Fruit fly (Drosophila melanogaster): Measurements from ENCODE around the gene CG9377.

The CG9377 gene

DNA sequence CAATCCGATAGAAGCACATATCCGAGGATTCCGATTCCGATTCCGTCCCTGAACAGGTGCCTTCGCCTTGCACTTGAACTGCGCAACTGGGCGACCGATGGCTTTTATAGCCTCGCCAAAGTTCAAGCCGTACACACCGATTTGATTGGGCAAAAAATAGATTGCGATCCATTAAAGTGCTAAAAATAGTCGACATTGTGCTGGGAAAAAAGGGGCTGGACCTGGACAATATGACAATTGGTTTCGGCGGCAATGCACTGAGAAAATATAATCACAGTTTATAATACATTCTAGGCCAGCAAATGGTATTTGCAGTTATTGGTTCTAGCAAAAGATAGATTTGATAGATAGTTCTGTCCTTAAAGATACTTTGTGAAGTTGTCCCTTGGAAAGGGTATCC, at the start of gene CG9377:
Gene CG9377 (minus strand): TSS at position 101 of the 400 bp plus-strand sequence.
- TF ChIP-seq EcR (GFP tag; optimal IDR thresholded peaks at IDR 0.05) (no peak), Dll (optimal IDR thresholded peaks at IDR 0.05) (no peak), usp (GFP tag; optimal IDR thresholded peaks at IDR 0.05) (no peak), CG8478 (optimal IDR thresholded peaks at IDR 0.05) (no peak), psq (optimal IDR thresholded peaks at IDR 0.05) (no peak), pan (optimal IDR thresholded peaks at IDR 0.05) (no peak)

- TF ChIP-seq Dll (optimal IDR thresholded peaks at IDR 0.05): no peak
- no peak for TF ChIP-seq usp (GFP tag; optimal IDR thresholded peaks at IDR 0.05)
- no peak for TF ChIP-seq psq (optimal IDR thresholded peaks at IDR 0.05)
Measured at dm6 chr2L:13399565-13399964, 38.2 kb upstream of the CG9377 start.

DNA sequence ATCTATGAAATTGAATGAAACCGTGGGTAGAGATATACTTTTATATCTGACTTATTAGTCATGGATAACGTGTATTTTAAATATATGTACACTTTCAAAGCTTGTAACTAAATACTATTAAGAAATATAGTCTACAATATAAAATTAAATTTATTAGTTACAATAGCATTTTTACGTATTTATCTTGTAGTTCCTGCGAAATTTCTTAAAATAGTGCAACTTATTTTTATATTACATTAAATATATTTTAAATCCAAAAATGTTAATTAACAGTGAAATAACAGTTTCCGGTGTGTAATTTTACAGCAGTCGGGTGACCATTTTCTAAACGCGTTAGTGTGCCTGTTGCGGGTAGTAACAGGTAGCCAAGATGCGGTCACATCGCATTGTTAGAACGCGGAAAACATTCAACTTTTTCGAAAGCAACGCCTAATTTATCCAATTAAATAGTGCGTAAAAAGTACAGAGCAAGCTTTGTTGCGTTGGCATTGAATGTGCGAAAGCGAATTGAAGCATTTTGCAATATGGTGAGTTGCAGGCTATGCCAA, 37.3 kb upstream of the CG9377 start, which contains the start of the genes CG10859 and CG7110:
Gene CG10859 (minus strand): TSS at position 51 of the 548 bp plus-strand sequence.
Gene CG7110 (plus strand): TSS at position 378 of the 548 bp plus-strand sequence.
- TF ChIP-seq pan (optimal IDR thresholded peaks at IDR 0.05): no peak
- TF ChIP-seq psq (optimal IDR thresholded peaks at IDR 0.05): no peak
- no peak for TF ChIP-seq EcR (GFP tag; optimal IDR thresholded peaks at IDR 0.05)
- no peak for TF ChIP-seq usp (GFP tag; optimal IDR thresholded peaks at IDR 0.05)
- TF ChIP-seq CG8478 (optimal IDR thresholded peaks at IDR 0.05): no peak
- no peak for TF ChIP-seq Dll (optimal IDR thresholded peaks at IDR 0.05)

DNA sequence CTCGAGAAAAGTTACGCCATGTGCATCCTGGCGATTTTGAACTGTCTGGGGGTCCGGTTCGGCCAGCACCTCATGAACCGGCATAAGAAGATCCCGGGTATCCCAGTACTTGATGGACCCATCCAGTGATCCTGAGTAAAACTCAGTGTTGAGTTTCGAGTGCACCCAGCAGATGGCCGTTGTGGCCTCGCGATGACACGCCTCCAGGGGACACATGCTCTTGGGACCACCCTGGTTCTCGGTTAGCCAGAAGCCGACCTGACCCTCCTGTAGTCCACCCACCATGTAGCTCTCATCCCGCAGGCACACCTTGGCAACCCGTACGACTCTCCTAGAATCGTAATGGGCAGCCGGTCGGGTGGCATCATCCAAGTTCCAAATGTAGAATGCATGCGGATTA, 36.0 kb upstream of the CG9377 start:
- TF ChIP-seq CG8478 (optimal IDR thresholded peaks at IDR 0.05) (no peak), psq (optimal IDR thresholded peaks at IDR 0.05) (no peak), pan (optimal IDR thresholded peaks at IDR 0.05) (no peak), EcR (GFP tag; optimal IDR thresholded peaks at IDR 0.05) (no peak), usp (GFP tag; optimal IDR thresholded peaks at IDR 0.05) (no peak), Dll (optimal IDR thresholded peaks at IDR 0.05) (no peak)

dm6 chr2L:13396084-13396483, 34.7 kb upstream of the CG9377 start, which contains the start of gene CG16957:
TSS of gene CG16957 (minus strand) at chr2L:13396184.
- no peak for TF ChIP-seq usp (GFP tag; optimal IDR thresholded peaks at IDR 0.05)
- TF ChIP-seq psq (optimal IDR thresholded peaks at IDR 0.05): no peak
- TF ChIP-seq pan (optimal IDR thresholded peaks at IDR 0.05): no peak
- TF ChIP-seq EcR (GFP tag; optimal IDR thresholded peaks at IDR 0.05): no peak
- no peak for TF ChIP-seq Dll (optimal IDR thresholded peaks at IDR 0.05)
- TF ChIP-seq CG8478 (optimal IDR thresholded peaks at IDR 0.05): no peak

- TF ChIP-seq EcR (GFP tag; optimal IDR thresholded peaks at IDR 0.05): no peak
- no peak for TF ChIP-seq psq (optimal IDR thresholded peaks at IDR 0.05)
- TF ChIP-seq pan (optimal IDR thresholded peaks at IDR 0.05): no peak
- TF ChIP-seq Dll (optimal IDR thresholded peaks at IDR 0.05): no peak
- no peak for TF ChIP-seq CG8478 (optimal IDR thresholded peaks at IDR 0.05)
- TF ChIP-seq usp (GFP tag; optimal IDR thresholded peaks at IDR 0.05): no peak
Measured at dm6 chr2L:13394903-13395302, 33.5 kb upstream of the CG9377 start, which contains the start of gene RpL24. TSS of gene RpL24 (minus strand) at chr2L:13395131.

dm6 chr2L:13387255-13387654, 25.9 kb upstream of the CG9377 start, which contains the start of the genes Ing5 and CG7099:
TSS of gene Ing5 (minus strand) at chr2L:13387312.
TSS of gene CG7099 (plus strand) at chr2L:13387571.
- TF ChIP-seq psq (optimal IDR thresholded peaks at IDR 0.05) (no peak), pan (optimal IDR thresholded peaks at IDR 0.05) (no peak), CG8478 (optimal IDR thresholded peaks at IDR 0.05) (no peak), Dll (optimal IDR thresholded peaks at IDR 0.05) (no peak), usp (GFP tag; optimal IDR thresholded peaks at IDR 0.05) (no peak), EcR (GFP tag; optimal IDR thresholded peaks at IDR 0.05) (no peak)

dm6 chr2L:13382351-13383029, 21.1 kb upstream of the CG9377 start, which contains the start of gene loqs:
TSS of gene loqs (plus strand) at chr2L:13382652.
- TF ChIP-seq EcR (GFP tag; optimal IDR thresholded peaks at IDR 0.05): no peak
- TF ChIP-seq CG8478 (optimal IDR thresholded peaks at IDR 0.05): no peak

DNA sequence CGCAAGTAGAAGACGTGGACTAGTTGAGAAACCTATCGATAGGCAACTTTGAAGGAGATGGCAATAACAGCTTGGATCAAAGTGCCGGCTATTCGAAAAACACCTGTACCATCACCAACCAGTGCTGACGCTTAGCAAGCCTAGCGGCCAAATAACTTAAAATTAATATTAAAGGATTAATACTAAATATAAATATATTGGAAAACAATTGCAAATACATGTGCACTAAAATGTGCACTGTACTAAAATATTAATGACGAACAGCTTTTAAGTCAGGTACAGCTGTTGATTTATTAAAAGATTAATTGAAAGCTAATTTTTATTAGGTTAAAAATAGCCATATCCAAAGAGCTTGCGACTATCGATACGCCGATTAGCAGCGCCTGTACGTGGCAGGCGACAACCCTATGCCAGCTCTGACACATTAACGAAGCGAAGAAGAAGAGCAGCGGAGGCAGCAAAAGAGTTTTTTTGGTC, 17.2 kb upstream of the CG9377 start, which contains the start of the genes CG9302 and beta'COP:
Gene CG9302 (minus strand): TSS at position 51 of the 477 bp plus-strand sequence.
Gene beta'COP (plus strand): TSS at position 415 of the 477 bp plus-strand sequence.
- no peak for TF ChIP-seq Dll (optimal IDR thresholded peaks at IDR 0.05)
- TF ChIP-seq pan (optimal IDR thresholded peaks at IDR 0.05): peak; percentile 83

dm6 chr2L:13376086-13376485, 14.7 kb upstream of the CG9377 start:
- no peak for TF ChIP-seq EcR (GFP tag; optimal IDR thresholded peaks at IDR 0.05)
- no peak for TF ChIP-seq CG8478 (optimal IDR thresholded peaks at IDR 0.05)
- no peak for TF ChIP-seq psq (optimal IDR thresholded peaks at IDR 0.05)
- no peak for TF ChIP-seq usp (GFP tag; optimal IDR thresholded peaks at IDR 0.05)

- TF ChIP-seq Dll (optimal IDR thresholded peaks at IDR 0.05): no peak
- no peak for TF ChIP-seq pan (optimal IDR thresholded peaks at IDR 0.05)
Measured at dm6 chr2L:13373435-13374242, 12.3 kb upstream of the CG9377 start, which contains the start of the genes Bdp1 and CG6565. TSS of gene Bdp1 (minus strand) at chr2L:13373890. TSS of gene CG6565 (plus strand) at chr2L:13374019.

DNA sequence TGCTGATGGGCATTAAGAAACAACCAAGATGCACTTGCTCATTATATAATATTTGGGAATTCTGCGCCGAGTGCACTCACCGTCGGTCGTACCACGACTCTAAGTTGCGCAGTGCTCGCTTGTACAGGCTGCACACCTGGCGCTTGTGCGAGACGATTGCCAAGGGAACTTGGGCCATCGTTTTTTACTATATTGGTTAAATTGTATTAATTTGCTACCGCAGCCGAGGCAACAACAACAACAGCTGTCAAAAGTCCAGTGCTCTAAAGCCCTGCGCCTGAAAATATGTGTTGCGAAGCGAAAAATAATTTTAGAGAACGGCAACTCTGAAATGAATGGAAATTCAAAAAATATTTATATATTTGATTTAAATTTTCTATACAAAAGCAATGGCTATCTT, 9.4 kb upstream of the CG9377 start, which contains the start of gene ND-B22:
Gene ND-B22 (minus strand): TSS at position 349 of the 400 bp plus-strand sequence.
- TF ChIP-seq psq (optimal IDR thresholded peaks at IDR 0.05): no peak
- TF ChIP-seq CG8478 (optimal IDR thresholded peaks at IDR 0.05): no peak
- no peak for TF ChIP-seq usp (GFP tag; optimal IDR thresholded peaks at IDR 0.05)
- no peak for TF ChIP-seq EcR (GFP tag; optimal IDR thresholded peaks at IDR 0.05)
- no peak for TF ChIP-seq Dll (optimal IDR thresholded peaks at IDR 0.05)
- TF ChIP-seq pan (optimal IDR thresholded peaks at IDR 0.05): no peak
